Fruit fly (Drosophila melanogaster): ENCODE results near the gene Jhbp3.
A peak's percentile ranks its signal among the peaks of the same experiment; 100 is the strongest.

Jhbp3 gene

DNA sequence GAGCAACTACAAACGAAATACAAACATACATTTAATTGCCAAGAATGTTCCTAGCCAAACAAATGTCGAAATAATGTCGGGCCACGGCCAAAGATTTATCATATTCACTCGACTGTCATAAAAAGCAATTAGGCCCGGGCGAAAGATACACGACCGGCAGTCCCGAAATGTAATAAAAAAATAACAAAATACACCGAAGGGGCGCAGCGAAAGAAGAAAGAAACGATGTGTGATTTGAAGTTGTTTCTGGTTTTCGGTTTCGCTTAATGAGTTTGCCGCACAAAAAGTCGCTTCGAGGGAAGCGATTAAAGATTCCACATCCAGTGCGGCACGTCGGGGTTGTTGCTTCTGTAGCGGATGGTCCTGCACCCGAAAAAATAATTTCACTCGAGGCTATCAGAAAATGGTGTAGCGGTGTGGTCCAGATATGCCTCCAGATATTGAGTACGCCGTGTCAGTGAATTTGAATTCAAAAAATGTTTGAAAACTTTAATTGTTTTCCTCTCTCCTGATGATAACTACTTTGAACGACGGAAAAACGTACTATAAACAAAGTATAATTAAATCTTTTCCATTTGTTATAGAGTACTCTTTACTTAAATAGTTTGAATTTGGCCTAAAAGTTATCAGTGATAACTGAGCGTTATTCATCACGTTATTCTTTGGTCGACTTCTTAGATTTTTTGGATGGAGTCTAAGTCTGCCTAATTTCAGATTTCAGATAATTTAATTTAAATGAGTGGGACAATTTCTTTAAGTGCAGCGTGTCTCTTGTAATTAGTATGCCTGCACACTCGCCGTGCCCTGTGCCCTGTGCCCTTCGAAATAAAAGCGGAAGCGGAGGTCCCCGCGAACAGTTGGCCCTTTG lies 34.3 kb upstream of the Jhbp3 start (continued):
- TF ChIP-seq cyc (GFP tag; optimal IDR thresholded peaks at IDR 0.05) (peak; percentile 59), CG11902 (GFP tag; optimal IDR thresholded peaks at IDR 0.05) (peak; percentile 33), vri (GFP tag; optimal IDR thresholded peaks at IDR 0.05) (peak; percentile 36), topi (GFP tag; optimal IDR thresholded peaks at IDR 0.05) (peak; percentile 71), CG32006 (GFP tag; optimal IDR thresholded peaks at IDR 0.05) (peak; percentile 12), Eip78C (GFP tag) (peak; percentile 94), CG3919 (GFP tag; optimal IDR thresholded peaks at IDR 0.05) (peak; percentile 63), Lpt (GFP tag; optimal IDR thresholded peaks at IDR 0.05) (no peak), CG7368 (GFP tag; optimal IDR thresholded peaks at IDR 0.05) (no peak), svp (GFP tag) (peak; percentile 82), CG10669 (GFP tag; optimal IDR thresholded peaks at IDR 0.05) (peak; percentile 46), CG31627 (GFP tag; optimal IDR thresholded peaks at IDR 0.05) (peak; percentile 74), pdm3 (GFP tag; optimal IDR thresholded peaks at IDR 0.05) (peak; percentile 61), fd85E (GFP tag; optimal IDR thresholded peaks at IDR 0.05) (no peak), CG8632 (GFP tag; optimal IDR thresholded peaks at IDR 0.05) (peak; percentile 57), salr (GFP tag; optimal IDR thresholded peaks at IDR 0.05) (no peak), CG4318 (GFP tag; optimal IDR thresholded peaks at IDR 0.05) (no peak), Eip93F (GFP tag; optimal IDR thresholded peaks at IDR 0.05) (peak; percentile 21), Hr39 (GFP tag; optimal IDR thresholded peaks at IDR 0.05) (peak; percentile 73), esn (GFP tag; optimal IDR thresholded peaks at IDR 0.05) (peak; percentile 84), Hr38 (GFP tag; optimal IDR thresholded peaks at IDR 0.05) (no peak), dsx (GFP tag; optimal IDR thresholded peaks at IDR 0.05; ENCODE audit: poor library complexity, severe bottlenecking) (no peak), Eip75B (GFP tag; optimal IDR thresholded peaks at IDR 0.05) (peak; percentile 48), ss (GFP tag; optimal IDR thresholded peaks at IDR 0.05) (peak in 1 of 2 experiments; percentile 22), Hr4 (GFP tag; optimal IDR thresholded peaks at IDR 0.05) (peak; percentile 27), dac (GFP tag; optimal IDR thresholded peaks at IDR 0.05) (no peak), CG6854 (GFP tag; optimal IDR thresholded peaks at IDR 0.05) (no peak), fkh (GFP tag; optimal IDR thresholded peaks at IDR 0.05) (no peak), Smox (GFP tag; optimal IDR thresholded peaks at IDR 0.05) (peak; percentile 70), CG15336 (GFP tag; IDR thresholded peaks at IDR 0.05) (no peak), CG3032 (tag; optimal IDR thresholded peaks at IDR 0.05) (peak; percentile 27), CG34406 (GFP tag; optimal IDR thresholded peaks at IDR 0.05) (peak; percentile 56), OdsH (GFP tag; optimal IDR thresholded peaks at IDR 0.05) (peak; percentile 40), CG6276 (GFP tag; optimal IDR thresholded peaks at IDR 0.05) (no peak), Ets96B (tag; optimal IDR thresholded peaks at IDR 0.05) (no peak), CG8319 (GFP tag; optimal IDR thresholded peaks at IDR 0.05) (peak; percentile 32), CG8119 (GFP tag; IDR thresholded peaks at IDR 0.05) (no peak), CG1621 (tag; optimal IDR thresholded peaks at IDR 0.05) (no peak), CG10631 (GFP tag; optimal IDR thresholded peaks at IDR 0.05) (peak; percentile 36), CG11762 (GFP tag; optimal IDR thresholded peaks at IDR 0.05; ENCODE audit: insufficient read depth) (peak; percentile 26)

DNA sequence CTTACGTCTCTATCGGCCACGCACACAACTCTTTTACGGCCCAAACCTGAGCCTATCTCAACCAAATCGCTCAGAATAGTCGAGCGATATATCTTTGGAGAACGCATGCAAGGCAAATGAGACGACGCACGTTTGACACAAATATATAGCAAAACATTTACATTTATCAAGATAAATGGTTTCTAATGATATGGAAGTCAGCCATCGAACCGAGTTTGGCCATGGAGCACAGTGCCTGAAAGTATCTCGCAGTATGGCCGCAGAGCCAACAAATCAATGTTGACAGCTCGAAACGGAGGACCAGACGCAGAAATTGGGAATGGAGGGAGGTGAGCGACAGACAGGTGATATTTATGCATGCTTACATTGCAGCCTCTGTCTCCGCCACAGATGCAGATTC lies 32.4 kb upstream of the Jhbp3 start:
- peak; percentile 34 for TF ChIP-seq Eip78C (GFP tag)
- TF ChIP-seq net (GFP tag; optimal IDR thresholded peaks at IDR 0.05), result no peak

Data from whole organism, prepupa.